Worm (Caenorhabditis elegans) whole organism, young adult: ENCODE measurements around the gene nhr-20.

Source experiments
- B0035.1 ChIP-seq: sonication (generic microtip); optimal IDR thresholded peaks from 2 replicates; lab custom pipeline; 2016; ENCODE audit warnings: missing genetic modification characterization, mild to moderate bottlenecking, missing compliant biosample characterization, missing genotype, missing genetic modification reagents
- C06A6.2 ChIP-seq: fragments of 200-800 bp; sonication (Bioruptor generic); conservative IDR thresholded peaks from 2 replicates; pipeline ENCODE4 v1.3.6; 2022; ENCODE audit warnings: missing genetic modification characterization, missing compliant biosample characterization
- F10E7.11 ChIP-seq: sonication (generic microtip); optimal IDR thresholded peaks from 2 replicates; lab custom pipeline; 2017; ENCODE audit warnings: mild to moderate bottlenecking, missing genetic modification characterization, moderate library complexity, missing compliant biosample characterization
- F23B12.7 ChIP-seq: sonication (generic microtip); optimal IDR thresholded peaks from 2 replicates; lab custom pipeline; 2017; ENCODE audit warnings: missing genetic modification characterization, mild to moderate bottlenecking, missing compliant biosample characterization, antibody characterized with exemption, moderate library complexity; ENCODE audit not compliant: insufficient read depth
- F55B11.4 ChIP-seq: sonication (generic microtip); optimal IDR thresholded peaks from 2 replicates; lab custom pipeline; 2016; ENCODE audit warnings: missing compliant biosample characterization, missing genetic modification characterization, borderline replicate concordance; ENCODE audit not compliant: insufficient read depth
- K12H6.12 ChIP-seq: fragments of 200-800 bp; sonication (Bioruptor generic); optimal IDR thresholded peaks from 2 replicates; lab custom pipeline; 2018; ENCODE audit warnings: mild to moderate bottlenecking, missing genetic modification characterization, missing compliant biosample characterization
- Y67H2A.10 ChIP-seq: fragments of 200-800 bp; sonication (Bioruptor generic); conservative IDR thresholded peaks from 2 replicates; pipeline ENCODE4 v1.3.6; 2022; ENCODE audit warnings: missing genetic modification reagents, missing genetic modification characterization, missing compliant biosample characterization
- ama-1 ChIP-seq, 3 experiments: fragments of 150-350 bp in 1 of 3; sonication (generic microtip) in 2 of 3; optimal IDR thresholded peaks; 2 replicates each; lab custom pipeline; 2014 to 2018; ENCODE audit warnings: missing biosample characterization in 2 of 3, missing genetic modification characterization in 2 of 3, missing genetic modification reagents in 2 of 3
- aptf-2 ChIP-seq: fragments of 200-800 bp; sonication (Bioruptor generic); conservative IDR thresholded peaks from 2 replicates; pipeline ENCODE4 v1.3.6; 2022; ENCODE audit warnings: missing genetic modification reagents, missing genetic modification characterization, missing compliant biosample characterization
- aptf-3 ChIP-seq: fragments of 200-800 bp; sonication (Bioruptor generic); IDR thresholded peaks from 2 replicates; pipeline ENCODE4 v1.3.6; 2022; ENCODE audit warnings: missing genetic modification characterization, missing compliant biosample characterization
- atf-7 ChIP-seq: sonication (generic microtip); optimal IDR thresholded peaks from 2 replicates; lab custom pipeline; 2017; ENCODE audit warnings: mild to moderate bottlenecking, missing genetic modification characterization, missing compliant biosample characterization
- athp-1 ChIP-seq: sonication (generic microtip); optimal IDR thresholded peaks from 2 replicates; lab custom pipeline; 2017; ENCODE audit warnings: mild to moderate bottlenecking, missing genetic modification characterization, missing compliant biosample characterization
- attf-5 ChIP-seq: fragments of 200-800 bp; sonication (Bioruptor generic); optimal IDR thresholded peaks from 2 replicates; lab custom pipeline; 2018; ENCODE audit warnings: mild to moderate bottlenecking, missing genetic modification characterization, missing compliant biosample characterization
- bed-2 ChIP-seq: fragments of 200-800 bp; sonication (Bioruptor generic); IDR thresholded peaks from 2 replicates; pipeline ENCODE4 v1.3.6; 2022; ENCODE audit warnings: missing genetic modification reagents, missing genetic modification characterization, missing compliant biosample characterization
- ccch-3 ChIP-seq: fragments of 200-800 bp; sonication (Bioruptor generic); optimal IDR thresholded peaks from 2 replicates; lab custom pipeline; 2018; ENCODE audit warnings: mild to moderate bottlenecking, missing genetic modification characterization, missing compliant biosample characterization
- cebp-2 ChIP-seq: fragments of 200-800 bp; sonication (Bioruptor generic); IDR thresholded peaks from 2 replicates; pipeline ENCODE4 v1.3.6; 2022; ENCODE audit warnings: missing genetic modification characterization, missing compliant biosample characterization
- ceh-27 ChIP-seq: fragments of 200-800 bp; sonication (Bioruptor generic); optimal IDR thresholded peaks from 2 replicates; lab custom pipeline; 2018; ENCODE audit warnings: mild to moderate bottlenecking, missing genetic modification characterization, moderate library complexity, missing compliant biosample characterization
- ceh-79 ChIP-seq: sonication (generic microtip); optimal IDR thresholded peaks from 2 replicates; lab custom pipeline; 2017; ENCODE audit warnings: mild to moderate bottlenecking, missing genetic modification characterization, missing compliant biosample characterization
- ceh-91 ChIP-seq: fragments of 200-800 bp; sonication (Bioruptor generic); IDR thresholded peaks from 2 replicates; pipeline ENCODE4 v1.3.6; 2022; ENCODE audit warnings: missing genetic modification reagents, missing genetic modification characterization, missing compliant biosample characterization
- chd-7 ChIP-seq: sonication (generic microtip); optimal IDR thresholded peaks from 2 replicates; lab custom pipeline; 2016; ENCODE audit warnings: mild to moderate bottlenecking, missing genetic modification characterization, moderate library complexity, missing compliant biosample characterization
- die-1 ChIP-seq: sonication (generic microtip); optimal IDR thresholded peaks from 2 replicates; lab custom pipeline; 2016; ENCODE audit warnings: missing genotype, mild to moderate bottlenecking, missing genetic modification characterization, missing compliant biosample characterization
- dox-1 ChIP-seq: fragments of 200-800 bp; sonication (Bioruptor generic); IDR thresholded peaks from 2 replicates; pipeline ENCODE4 v1.3.6; 2022; ENCODE audit warnings: missing genetic modification reagents, missing genetic modification characterization, missing compliant biosample characterization
- dpff-1 ChIP-seq: sonication (generic microtip); optimal IDR thresholded peaks from 2 replicates; lab custom pipeline; 2017; ENCODE audit warnings: mild to moderate bottlenecking, missing genetic modification characterization, missing compliant biosample characterization
- efl-1 ChIP-seq: fragments of 150-350 bp; optimal IDR thresholded peaks from 2 replicates; lab custom pipeline; 2014; ENCODE audit warnings: missing biosample characterization, missing genetic modification reagents, missing genetic modification characterization
- hmg-1.2 ChIP-seq: fragments of 200-800 bp; sonication (Bioruptor generic); IDR thresholded peaks from 2 replicates; pipeline ENCODE4 v1.3.6; 2022; ENCODE audit warnings: missing genetic modification reagents, missing genetic modification characterization, missing compliant biosample characterization
- lin-40 ChIP-seq: sonication (generic microtip); optimal IDR thresholded peaks from 2 replicates; lab custom pipeline; 2016; ENCODE audit warnings: missing genetic modification characterization, mild to moderate bottlenecking, missing compliant biosample characterization, missing genotype, missing genetic modification reagents
- madf-10 ChIP-seq: sonication (generic microtip); optimal IDR thresholded peaks from 2 replicates; lab custom pipeline; 2016; ENCODE audit warnings: mild to moderate bottlenecking, missing genetic modification characterization, missing compliant biosample characterization
- madf-6 ChIP-seq: fragments of 200-800 bp; sonication (Bioruptor generic); IDR thresholded peaks from 2 replicates; pipeline ENCODE4 v1.3.6; 2022; ENCODE audit warnings: missing genetic modification reagents, missing genetic modification characterization, missing compliant biosample characterization
- madf-8 ChIP-seq: fragments of 200-800 bp; sonication (Bioruptor generic); conservative IDR thresholded peaks from 2 replicates; pipeline ENCODE4 v1.3.6; 2022; ENCODE audit warnings: missing genetic modification reagents, missing genetic modification characterization, missing compliant biosample characterization
- mes-4 ChIP-seq: sonication (generic microtip); optimal IDR thresholded peaks from 2 replicates; lab custom pipeline; 2016; ENCODE audit warnings: missing genotype, missing genetic modification characterization, missing compliant biosample characterization
- nfya-1 ChIP-seq: sonication (generic microtip); optimal IDR thresholded peaks from 2 replicates; lab custom pipeline; 2017; ENCODE audit warnings: antibody characterized with exemption, missing compliant biosample characterization, missing genetic modification characterization, borderline replicate concordance; ENCODE audit not compliant: insufficient read depth
- nfya-2 ChIP-seq: fragments of 200-800 bp; sonication (Bioruptor generic); IDR thresholded peaks from 2 replicates; pipeline ENCODE4 v1.3.6; 2022; ENCODE audit warnings: missing genetic modification reagents, missing genetic modification characterization, missing compliant biosample characterization
- nfyb-1 ChIP-seq: fragments of 200-800 bp; sonication (Bioruptor generic); IDR thresholded peaks from 2 replicates; pipeline ENCODE4 v1.3.6; 2022; ENCODE audit warnings: missing genetic modification reagents, missing genetic modification characterization, missing compliant biosample characterization
- nhr-120 ChIP-seq: fragments of 200-800 bp; sonication (Bioruptor generic); IDR thresholded peaks from 2 replicates; pipeline ENCODE4 v1.3.6; 2022; ENCODE audit warnings: missing genetic modification characterization, missing compliant biosample characterization
- nhr-179 ChIP-seq: sonication (generic microtip); optimal IDR thresholded peaks from 2 replicates; lab custom pipeline; 2016; ENCODE audit warnings: mild to moderate bottlenecking, missing genetic modification characterization, missing compliant biosample characterization
- nhr-27 ChIP-seq: fragments of 200-800 bp; sonication (Bioruptor generic); optimal IDR thresholded peaks from 2 replicates; lab custom pipeline; 2018; ENCODE audit warnings: mild to moderate bottlenecking, missing genetic modification characterization, moderate library complexity, missing compliant biosample characterization
- rcor-1 ChIP-seq: fragments of 200-800 bp; sonication (Bioruptor generic); IDR thresholded peaks from 2 replicates; pipeline ENCODE4 v1.3.6; 2022; ENCODE audit warnings: missing genetic modification reagents, missing genetic modification characterization, missing compliant biosample characterization
- snpc-1.3 ChIP-seq: sonication (generic microtip); optimal IDR thresholded peaks from 2 replicates; lab custom pipeline; 2017; ENCODE audit warnings: missing genetic modification characterization, mild to moderate bottlenecking, missing compliant biosample characterization, antibody characterized with exemption, moderate library complexity, missing genotype, missing genetic modification reagents; ENCODE audit not compliant: insufficient read depth
- snpc-4 ChIP-seq, 5 experiments: fragments of 150-350 bp in 1 of 5; sonication (generic microtip) in 4 of 5; optimal IDR thresholded peaks; 2 replicates each; lab custom pipeline; 2014 to 2018; ENCODE audit warnings: missing genetic modification characterization in 5 of 5, missing biosample characterization in 3 of 5, antibody characterized with exemption in 2 of 5, mild to moderate bottlenecking in 2 of 5, missing compliant biosample characterization in 2 of 5, missing genotype in 2 of 5, moderate library complexity in 2 of 5, missing genetic modification reagents in 1 of 5
- tbp1 ChIP-seq: fragments of 200-800 bp; sonication (Bioruptor generic); optimal IDR thresholded peaks from 2 replicates; lab custom pipeline; 2018; ENCODE audit warnings: mild to moderate bottlenecking, missing genetic modification characterization, missing compliant biosample characterization
- tbx-9 ChIP-seq: sonication (generic microtip); optimal IDR thresholded peaks from 2 replicates; lab custom pipeline; 2016; ENCODE audit warnings: borderline replicate concordance, missing genetic modification characterization, inconsistent platforms, missing compliant biosample characterization
- tlf-1 ChIP-seq: fragments of 200-800 bp; sonication (Bioruptor generic); optimal IDR thresholded peaks from 2 replicates; lab custom pipeline; 2018; ENCODE audit warnings: mild to moderate bottlenecking, missing genetic modification characterization, missing compliant biosample characterization
- xnd-1 ChIP-seq: sonication (generic microtip); optimal IDR thresholded peaks from 2 replicates; lab custom pipeline; 2016; ENCODE audit warnings: missing genotype, missing genetic modification reagents, missing genetic modification characterization, missing compliant biosample characterization
- ztf-22 ChIP-seq: fragments of 200-800 bp; sonication (Bioruptor generic); optimal IDR thresholded peaks from 2 replicates; lab custom pipeline; 2018; ENCODE audit warnings: mild to moderate bottlenecking, missing genetic modification characterization, moderate library complexity, missing compliant biosample characterization
- ztf-6 ChIP-seq: fragments of 200-800 bp; sonication (Bioruptor generic); IDR thresholded peaks from 2 replicates; pipeline ENCODE4 v1.3.6; 2022; ENCODE audit warnings: missing genetic modification reagents, missing genetic modification characterization, missing compliant biosample characterization

The nhr-20 gene

ce11 chrIII:4194349-4195110 is 38.5 kb downstream of the nhr-20 start:
- TF ChIP-seq attf-5 (GFP tag; lab: Kevin White, UChicago) = no peak
- TF ChIP-seq snpc-4 (GFP tag; optimal IDR thresholded peaks at IDR 0.05; lab: Kevin White, UChicago) = no peak
- TF ChIP-seq snpc-4 (tag; optimal IDR thresholded peaks at IDR 0.05; lab: Kevin White, UChicago) = no peak
- TF ChIP-seq ceh-91 (GFP tag; lab: Robert Waterston, UW) = no peak
- no peak for TF ChIP-seq tbp1
- no peak for TF ChIP-seq ztf-22 (GFP tag; lab: Kevin White, UChicago)
- no peak for TF ChIP-seq F23B12.7 (tag; lab: Kevin White, UChicago)
- no peak for TF ChIP-seq aptf-2
- TF ChIP-seq madf-10 = no peak
- 0 out of 2 replicates have a peak, but pooled peaks have one; percentile 57 for TF ChIP-seq cebp-2 (GFP tag; lab: Robert Waterston, UW)
- TF ChIP-seq madf-6 (GFP tag; lab: Robert Waterston, UW) = no peak; the same call in 1 of the 2 replicates
- peak; percentile 13 for TF ChIP-seq tlf-1
- no peak for TF ChIP-seq efl-1 (GFP tag; lab: Kevin White, UChicago)
- TF ChIP-seq ceh-79 (tag; lab: Kevin White, UChicago) = no peak
- no peak for TF ChIP-seq madf-8 (GFP tag; lab: Robert Waterston, UW)
- TF ChIP-seq atf-7 (tag; lab: Kevin White, UChicago) = no peak
- no peak for TF ChIP-seq xnd-1 (tag; lab: Kevin White, UChicago)
- TF ChIP-seq snpc-1.3 (tag; lab: Kevin White, UChicago) = no peak
- no peak for TF ChIP-seq ccch-3
- no peak for TF ChIP-seq B0035.1 (tag; lab: Kevin White, UChicago)
- TF ChIP-seq nfya-1 (tag; lab: Kevin White, UChicago) = no peak
- no peak for TF ChIP-seq nhr-120 (GFP tag; lab: Robert Waterston, UW)
- no peak for TF ChIP-seq aptf-3
- 0 out of 2 replicates have a peak, but pooled peaks have one; percentile 11 for TF ChIP-seq hmg-1.2
- TF ChIP-seq ceh-27 = no peak
- no peak for TF ChIP-seq nfyb-1 (GFP tag; lab: Robert Waterston, UW)
- no peak for TF ChIP-seq bed-2 (GFP tag; lab: Robert Waterston, UW)
- TF ChIP-seq F10E7.11 (tag; lab: Kevin White, UChicago) = no peak
- TF ChIP-seq nfya-2 = no peak
- TF ChIP-seq C06A6.2 (GFP tag; lab: Robert Waterston, UW) = no peak
- TF ChIP-seq die-1 = no peak
- TF ChIP-seq ama-1 (optimal IDR thresholded peaks at IDR 0.05; lab: Kevin White, UChicago) = no peak
- TF ChIP-seq ama-1 (GFP tag; optimal IDR thresholded peaks at IDR 0.05; lab: Kevin White, UChicago) = peak in 1 of 2 experiments; percentile 66
- TF ChIP-seq athp-1 (tag; lab: Kevin White, UChicago) = no peak
- TF ChIP-seq tbx-9 (tag; lab: Kevin White, UChicago) = no peak
- no peak for TF ChIP-seq F55B11.4

DNA sequence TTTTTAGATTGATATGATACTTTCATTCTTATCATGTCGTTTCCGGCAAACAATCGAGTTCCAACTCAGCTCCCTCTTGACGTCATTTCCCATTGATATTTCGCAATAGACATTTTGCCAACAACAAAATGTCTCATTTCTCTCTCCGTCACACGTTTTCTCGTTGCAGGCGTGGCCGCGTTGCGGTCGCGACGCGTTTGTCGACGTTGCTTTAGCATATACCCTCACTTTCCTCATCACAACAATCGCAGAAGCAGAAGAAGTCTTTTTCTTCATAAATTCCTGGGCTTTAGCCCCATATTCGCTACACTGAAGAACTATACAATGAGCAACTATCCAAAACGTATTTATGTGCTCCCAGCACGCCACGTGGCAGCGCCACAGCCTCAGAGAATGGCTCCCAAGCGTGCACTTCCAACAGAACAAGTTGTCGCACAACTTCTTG is 39.3 kb downstream of the nhr-20 start, which contains the start of gene xbp-1:
Gene xbp-1 (plus strand): TSS at position 151 of the 445 bp plus-strand sequence.
- TF ChIP-seq atf-7 (tag; lab: Kevin White, UChicago) (peak; percentile 99), nhr-27 (tag; lab: Kevin White, UChicago) (no peak), xnd-1 (tag; lab: Kevin White, UChicago) (no peak), lin-40 (tag; lab: Kevin White, UChicago) (peak; percentile 84), chd-7 (tag; lab: Kevin White, UChicago) (peak; percentile 77), K12H6.12 (tag; lab: Kevin White, UChicago) (peak; percentile 89), rcor-1 (GFP tag; lab: Robert Waterston, UW) (peak; percentile 31), tlf-1 (peak; percentile 78), nhr-179 (tag; lab: Kevin White, UChicago) (no peak), Y67H2A.10 (GFP tag; lab: Robert Waterston, UW) (no peak), aptf-2 (no peak), mes-4 (no peak), dpff-1 (tag; lab: Kevin White, UChicago) (no peak), nhr-120 (GFP tag; lab: Robert Waterston, UW) (no peak), tbp1 (peak; percentile 64), madf-6 (GFP tag; lab: Robert Waterston, UW) (peak; percentile 38; the same call in 1 of the 2 replicates), hmg-1.2 (peak; percentile 68; the same call in 1 of the 2 replicates), ztf-6 (GFP tag; lab: Robert Waterston, UW) (peak; percentile 32; the same call in 1 of the 2 replicates), dox-1 (GFP tag; lab: Robert Waterston, UW) (peak; percentile 92)
